Worm (Caenorhabditis elegans) whole organism, midembryonic: ENCODE measurements around the gene mec-9.

Source experiments
- T22C8.4 ChIP-seq: fragments of 200-800 bp; sonication (Bioruptor generic); IDR thresholded peaks from 2 replicates; pipeline ENCODE4 v1.3.6; 2022; ENCODE audit warnings: missing genetic modification characterization, missing compliant biosample characterization
- cog-1 ChIP-seq: sonication (generic microtip); optimal IDR thresholded peaks from 2 replicates; lab custom pipeline; 2016; ENCODE audit warnings: missing genetic modification characterization, missing compliant biosample characterization
- flt-1 ChIP-seq: fragments of 200-800 bp; sonication (Bioruptor generic); IDR thresholded peaks from 2 replicates; pipeline ENCODE4 v1.3.6; 2022; ENCODE audit warnings: missing genetic modification characterization, missing compliant biosample characterization
- klf-2 ChIP-seq: fragments of 200-800 bp; sonication (Bioruptor generic); conservative IDR thresholded peaks from 2 replicates; pipeline ENCODE4 v1.3.6; 2022; ENCODE audit warnings: missing genetic modification reagents, missing genetic modification characterization, missing compliant biosample characterization
- med-1 ChIP-seq: sonication (generic microtip); optimal IDR thresholded peaks from 2 replicates; lab custom pipeline; 2017; ENCODE audit warnings: missing genetic modification characterization, mild to moderate bottlenecking, missing compliant biosample characterization, antibody characterized with exemption, missing genetic modification reagents; ENCODE audit not compliant: insufficient read depth
- ref-1 ChIP-seq: fragments of 200-800 bp; sonication (Bioruptor generic); conservative IDR thresholded peaks from 2 replicates; pipeline ENCODE4 v1.3.6; 2022; ENCODE audit warnings: missing genetic modification reagents, missing genetic modification characterization, missing compliant biosample characterization
- tab-1 ChIP-seq: fragments of 200-800 bp; sonication (Bioruptor generic); IDR thresholded peaks from 2 replicates; pipeline ENCODE4 v1.3.6; 2022; ENCODE audit warnings: missing genetic modification characterization, missing compliant biosample characterization
- ztf-23 ChIP-seq: fragments of 200-800 bp; sonication (Bioruptor generic); IDR thresholded peaks from 2 replicates; pipeline ENCODE4 v1.3.6; 2022; ENCODE audit warnings: missing genetic modification reagents, missing genetic modification characterization, missing compliant biosample characterization
- ztf-29 ChIP-seq: fragments of 200-800 bp; sonication (Bioruptor generic); IDR thresholded peaks from 2 replicates; pipeline ENCODE4 v1.3.6; 2022; ENCODE audit warnings: missing genetic modification reagents, missing genetic modification characterization, missing compliant biosample characterization

mec-9 gene

ce11 chrV:9889629-9890028, 25.3 kb downstream of the mec-9 start, which contains the start of gene fshr-1:
Gene fshr-1, plus strand, starts transcription at chrV:9889837.
- TF ChIP-seq klf-2 (GFP tag; lab: Robert Waterston, UW) = no peak
- TF ChIP-seq flt-1 (GFP tag; lab: Robert Waterston, UW) = no peak
- no peak for TF ChIP-seq cog-1 (tag; lab: Kevin White, UChicago)
- TF ChIP-seq tab-1 (GFP tag; lab: Robert Waterston, UW) = no peak
- TF ChIP-seq ztf-29 (GFP tag; lab: Robert Waterston, UW) = no peak
- no peak for TF ChIP-seq ztf-23 (GFP tag; lab: Robert Waterston, UW)
- no peak for TF ChIP-seq med-1 (GFP tag; lab: Kevin White, UChicago)
- TF ChIP-seq ref-1 = no peak
- no peak for TF ChIP-seq T22C8.4

DNA sequence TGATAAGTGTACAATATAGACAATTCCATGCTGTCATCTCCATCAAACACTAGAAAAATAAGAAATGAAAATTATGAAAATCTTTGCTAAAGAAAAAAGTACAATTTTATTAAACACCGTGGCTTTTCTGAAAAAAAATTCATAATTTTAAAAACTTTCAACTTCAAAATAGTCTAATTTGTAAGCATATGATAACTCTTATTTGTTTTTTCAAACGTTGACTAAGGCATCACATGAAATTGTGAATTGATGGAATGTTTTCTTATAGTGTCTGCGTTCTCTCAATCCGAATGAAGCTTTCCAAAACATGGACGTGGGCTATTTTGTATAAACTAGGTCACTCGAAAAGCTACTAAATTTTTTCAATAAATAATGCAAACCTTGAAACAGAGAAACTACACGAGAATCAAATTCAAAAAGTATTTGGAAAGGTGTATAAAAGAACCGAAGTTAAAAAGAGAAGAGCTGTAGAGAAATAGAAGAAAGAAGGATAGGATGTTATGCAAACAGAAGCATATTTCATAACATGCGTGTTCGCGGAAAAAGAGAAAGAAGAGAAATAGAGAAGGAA, 28.9 kb downstream of the mec-9 start, which contains the start of gene clp-9:
Gene clp-9 (minus strand): TSS at position 51 of the 571 bp plus-strand sequence.
- TF ChIP-seq T22C8.4 (no peak), tab-1 (GFP tag; lab: Robert Waterston, UW) (no peak), cog-1 (tag; lab: Kevin White, UChicago) (no peak), ztf-23 (GFP tag; lab: Robert Waterston, UW) (no peak), ref-1 (no peak), flt-1 (GFP tag; lab: Robert Waterston, UW) (no peak), med-1 (GFP tag; lab: Kevin White, UChicago) (no peak), ztf-29 (GFP tag; lab: Robert Waterston, UW) (no peak), klf-2 (GFP tag; lab: Robert Waterston, UW) (no peak)

DNA sequence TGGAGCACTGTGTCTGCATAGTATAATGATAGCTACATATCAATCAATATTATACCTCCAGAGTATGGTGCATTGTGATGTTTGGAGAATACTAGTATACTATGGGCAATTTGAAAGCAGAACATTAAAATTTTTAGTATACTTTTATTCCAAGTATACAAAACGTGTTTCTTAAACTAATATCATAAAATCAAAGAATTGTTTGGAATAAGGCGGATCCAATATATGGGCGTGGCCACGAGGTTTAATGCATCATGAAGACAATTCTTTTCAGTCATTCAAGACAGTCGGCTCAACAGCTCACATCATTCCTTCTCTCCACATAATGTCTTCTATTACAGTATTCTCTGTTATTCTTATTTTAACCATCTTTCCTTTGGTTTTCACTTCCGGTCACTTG, 35.1 kb downstream of the mec-9 start, which contains the start of gene sdz-31:
Gene sdz-31 (plus strand): TSS at position 301 of the 400 bp plus-strand sequence.
- TF ChIP-seq ztf-23 (GFP tag; lab: Robert Waterston, UW) (no peak), ztf-29 (GFP tag; lab: Robert Waterston, UW) (no peak), cog-1 (tag; lab: Kevin White, UChicago) (no peak), flt-1 (GFP tag; lab: Robert Waterston, UW) (no peak), ref-1 (no peak), T22C8.4 (no peak), klf-2 (GFP tag; lab: Robert Waterston, UW) (no peak), tab-1 (GFP tag; lab: Robert Waterston, UW) (no peak), med-1 (GFP tag; lab: Kevin White, UChicago) (no peak)

- TF ChIP-seq ztf-29 (GFP tag; lab: Robert Waterston, UW) (no peak), T22C8.4 (no peak), med-1 (GFP tag; lab: Kevin White, UChicago) (no peak), tab-1 (GFP tag; lab: Robert Waterston, UW) (no peak), ztf-23 (GFP tag; lab: Robert Waterston, UW) (no peak), klf-2 (GFP tag; lab: Robert Waterston, UW) (no peak), flt-1 (GFP tag; lab: Robert Waterston, UW) (no peak), cog-1 (tag; lab: Kevin White, UChicago) (no peak), ref-1 (no peak)
Observed at ce11 chrV:9879404-9879803, 35.5 kb downstream of the mec-9 start, which contains the start of gene srab-26. Gene srab-26, minus strand, starts transcription at chrV:9879504.

DNA sequence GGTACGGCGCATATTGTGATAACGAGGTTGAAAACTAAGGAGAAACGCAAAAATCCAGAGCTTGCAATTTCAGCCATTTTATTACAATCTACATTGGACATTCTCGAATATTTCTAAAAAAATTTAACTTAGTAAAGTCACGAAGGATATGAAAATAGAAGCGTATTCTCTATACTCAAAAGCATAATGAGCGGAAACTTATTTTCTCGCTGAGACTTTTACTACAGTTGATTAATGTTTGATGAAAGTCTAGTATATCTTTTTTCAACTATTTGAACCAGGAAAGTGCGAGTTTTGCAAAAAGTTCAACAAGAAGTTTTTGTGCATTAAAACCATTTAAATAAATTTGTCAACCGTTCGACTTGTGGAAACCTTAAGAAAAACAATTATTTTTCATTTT, 43.6 kb downstream of the mec-9 start, which contains the start of gene srab-18:
Gene srab-18 (minus strand): TSS at position 101 of the 400 bp plus-strand sequence.
- TF ChIP-seq flt-1 (GFP tag; lab: Robert Waterston, UW) = no peak
- no peak for TF ChIP-seq T22C8.4
- no peak for TF ChIP-seq ref-1
- TF ChIP-seq ztf-23 (GFP tag; lab: Robert Waterston, UW) = no peak
- TF ChIP-seq klf-2 (GFP tag; lab: Robert Waterston, UW) = no peak
- no peak for TF ChIP-seq med-1 (GFP tag; lab: Kevin White, UChicago)
- TF ChIP-seq ztf-29 (GFP tag; lab: Robert Waterston, UW) = no peak
- no peak for TF ChIP-seq tab-1 (GFP tag; lab: Robert Waterston, UW)
- TF ChIP-seq cog-1 (tag; lab: Kevin White, UChicago) = no peak

ce11 chrV:9868311-9868710, 46.6 kb downstream of the mec-9 start, which contains the start of gene srab-17:
Gene srab-17, minus strand, starts transcription at chrV:9868411.
- TF ChIP-seq cog-1 (tag; lab: Kevin White, UChicago) = no peak
- TF ChIP-seq klf-2 (GFP tag; lab: Robert Waterston, UW) = no peak
- no peak for TF ChIP-seq flt-1 (GFP tag; lab: Robert Waterston, UW)
- TF ChIP-seq ztf-23 (GFP tag; lab: Robert Waterston, UW) = no peak
- no peak for TF ChIP-seq ztf-29 (GFP tag; lab: Robert Waterston, UW)
- TF ChIP-seq med-1 (GFP tag; lab: Kevin White, UChicago) = no peak
- TF ChIP-seq T22C8.4 = no peak
- no peak for TF ChIP-seq ref-1
- no peak for TF ChIP-seq tab-1 (GFP tag; lab: Robert Waterston, UW)

- no peak for TF ChIP-seq cog-1 (tag; lab: Kevin White, UChicago)
- TF ChIP-seq ztf-29 (GFP tag; lab: Robert Waterston, UW) = no peak
- no peak for TF ChIP-seq klf-2 (GFP tag; lab: Robert Waterston, UW)
- no peak for TF ChIP-seq T22C8.4
- TF ChIP-seq ztf-23 (GFP tag; lab: Robert Waterston, UW) = no peak
- TF ChIP-seq ref-1 = no peak
- no peak for TF ChIP-seq med-1 (GFP tag; lab: Kevin White, UChicago)
- TF ChIP-seq flt-1 (GFP tag; lab: Robert Waterston, UW) = no peak
- TF ChIP-seq tab-1 (GFP tag; lab: Robert Waterston, UW) = no peak
Observed at ce11 chrV:9860337-9860736, 54.6 kb downstream of the mec-9 start.

ce11 chrV:9859863-9860262, 55.1 kb downstream of the mec-9 start, which contains the start of gene lsy-12:
Gene lsy-12, minus strand, starts transcription at chrV:9859963.
- TF ChIP-seq ztf-29 (GFP tag; lab: Robert Waterston, UW) (no peak), ref-1 (no peak), T22C8.4 (no peak), ztf-23 (GFP tag; lab: Robert Waterston, UW) (no peak), tab-1 (GFP tag; lab: Robert Waterston, UW) (no peak), cog-1 (tag; lab: Kevin White, UChicago) (no peak)
